In genomic region chr3R:22468829-22469487, dm6 we compare ENCODE assay signal across 1 fruit fly cellular context.
TF ChIP-seq lines count a peak whose summit lies in the region.

No protein-coding gene starts in this region.

TF ChIP-seq in whole organism, embryonic, 481 proteins besides CTCF, POLR2A, EP300 and RAD21 (continued from another document and continues in another):
- peak; percentile 72 for TF ChIP-seq Asciz (GFP tag; optimal IDR thresholded peaks at IDR 0.05; lab: Kevin White, UChicago)
- TF ChIP-seq CG10543 (GFP tag; optimal IDR thresholded peaks at IDR 0.05; lab: Kevin White, UChicago) = peak; percentile 86
- peak; percentile 72 for TF ChIP-seq CG8281 (tag; optimal IDR thresholded peaks at IDR 0.05; lab: Kevin White, UChicago)
- TF ChIP-seq CG8478 (optimal IDR thresholded peaks at IDR 0.05; lab: Kevin White, UChicago) = peak; percentile 67
- TF ChIP-seq CG6272 (GFP tag; IDR thresholded peaks at IDR 0.05; lab: Robert Waterston, UW) = peak; percentile 74
- TF ChIP-seq cg (GFP tag; optimal IDR thresholded peaks at IDR 0.05; lab: Kevin White, UChicago) = peak; percentile 73
- TF ChIP-seq danr (GFP tag; IDR thresholded peaks at IDR 0.05; lab: Robert Waterston, UW) = peak; percentile 61; the same call in 1 of the 2 replicates
- peak; percentile 89 for TF ChIP-seq CG10147 (GFP tag; optimal IDR thresholded peaks at IDR 0.05; lab: Kevin White, UChicago)
- peak; percentile 73 for TF ChIP-seq ERR (GFP tag; optimal IDR thresholded peaks at IDR 0.05; lab: Kevin White, UChicago)
- peak; percentile 86 for TF ChIP-seq zfh2 (GFP tag; optimal IDR thresholded peaks at IDR 0.05; lab: Kevin White, UChicago)
- TF ChIP-seq CoRest (tag; optimal IDR thresholded peaks at IDR 0.05; lab: Kevin White, UChicago) = peak; percentile 87
- peak; percentile 82 for TF ChIP-seq CrebB (tag; optimal IDR thresholded peaks at IDR 0.05; lab: Kevin White, UChicago)
- TF ChIP-seq Lim3 (GFP tag; IDR thresholded peaks at IDR 0.05; lab: Robert Waterston, UW) = peak; percentile 33; the same call in 1 of the 2 replicates
- TF ChIP-seq CG12769 (tag; optimal IDR thresholded peaks at IDR 0.05; lab: Kevin White, UChicago) = no peak
- peak; percentile 56 for TF ChIP-seq CG4707 (GFP tag; optimal IDR thresholded peaks at IDR 0.05; lab: Kevin White, UChicago)
- TF ChIP-seq CG10274 (GFP tag; optimal IDR thresholded peaks at IDR 0.05; lab: Kevin White, UChicago) = peak; percentile 98
- peak; percentile 78 for TF ChIP-seq cas (GFP tag; IDR thresholded peaks at IDR 0.05; lab: Robert Waterston, UW)
- 0 out of 3 replicates have a peak, but pooled peaks have one; percentile 29 for TF ChIP-seq C15 (GFP tag; IDR thresholded peaks at IDR 0.05; lab: Robert Waterston, UW)
- no peak for TF ChIP-seq nom (GFP tag; optimal IDR thresholded peaks at IDR 0.05; lab: Kevin White, UChicago)
- TF ChIP-seq lab (GFP tag; optimal IDR thresholded peaks at IDR 0.05; lab: Kevin White, UChicago) = peak; percentile 96
- TF ChIP-seq CG31224 (GFP tag; IDR thresholded peaks at IDR 0.05; lab: Robert Waterston, UW) = peak; percentile 80
- TF ChIP-seq Rx (GFP tag; IDR thresholded peaks at IDR 0.05; lab: Robert Waterston, UW) = peak; percentile 67
- no peak for TF ChIP-seq Sin3A (optimal IDR thresholded peaks at IDR 0.05; lab: Kevin White, UChicago)
- peak; percentile 88 for TF ChIP-seq Sox102F (GFP tag; optimal IDR thresholded peaks at IDR 0.05; lab: Kevin White, UChicago)
- TF ChIP-seq ash1 (GFP tag; optimal IDR thresholded peaks at IDR 0.05; lab: Kevin White, UChicago) = peak; percentile 50
- peak; percentile 71 for TF ChIP-seq CG5245 (GFP tag; optimal IDR thresholded peaks at IDR 0.05; lab: Kevin White, UChicago)
- peak; percentile 39 for TF ChIP-seq CG2116 (GFP tag; optimal IDR thresholded peaks at IDR 0.05; lab: Kevin White, UChicago)
- peak; percentile 37; the same call in 1 of the 3 replicates for TF ChIP-seq otp (GFP tag; IDR thresholded peaks at IDR 0.05; lab: Robert Waterston, UW)
- TF ChIP-seq CG6254 (GFP tag; optimal IDR thresholded peaks at IDR 0.05; lab: Kevin White, UChicago) = peak; percentile 42
- TF ChIP-seq eyg (GFP tag; optimal IDR thresholded peaks at IDR 0.05; lab: Kevin White, UChicago) = peak; percentile 88
- no peak for TF ChIP-seq CG33213 (GFP tag; optimal IDR thresholded peaks at IDR 0.05; lab: Kevin White, UChicago)
- TF ChIP-seq CG13287 (GFP tag; IDR thresholded peaks at IDR 0.05; lab: Robert Waterston, UW; ENCODE audit: partially characterized antibody) = no peak
- TF ChIP-seq bigmax (GFP tag; optimal IDR thresholded peaks at IDR 0.05; lab: Kevin White, UChicago) = peak; percentile 34
- TF ChIP-seq hb (GFP tag; IDR thresholded peaks at IDR 0.05; lab: Robert Waterston, UW; ENCODE audit: partially characterized antibody) = no peak
- peak; percentile 79 for TF ChIP-seq peb (GFP tag; IDR thresholded peaks at IDR 0.05; lab: Robert Waterston, UW)
- TF ChIP-seq Doc2 (GFP tag; IDR thresholded peaks at IDR 0.05; lab: Robert Waterston, UW) = 0 out of 2 replicates have a peak, but pooled peaks have one; percentile 39
- no peak for TF ChIP-seq stwl (tag; optimal IDR thresholded peaks at IDR 0.05; lab: Kevin White, UChicago)
- TF ChIP-seq CG11504 (tag; optimal IDR thresholded peaks at IDR 0.05; lab: Kevin White, UChicago) = peak; percentile 91
- TF ChIP-seq CG8290 (GFP tag; optimal IDR thresholded peaks at IDR 0.05; lab: Kevin White, UChicago) = no peak
- TF ChIP-seq CG8290 (tag; optimal IDR thresholded peaks at IDR 0.05; lab: Kevin White, UChicago) = no peak
- peak; percentile 70 for TF ChIP-seq Deaf1 (tag; optimal IDR thresholded peaks at IDR 0.05; lab: Kevin White, UChicago)
- no peak for TF ChIP-seq pan (optimal IDR thresholded peaks at IDR 0.05; lab: Kevin White, UChicago)
- peak in 1 of 2 experiments; percentile 83 for TF ChIP-seq pan (GFP tag; optimal IDR thresholded peaks at IDR 0.05 in 1 of 2, IDR thresholded peaks at IDR 0.05 in 1 of 2)
- TF ChIP-seq HLH3B (GFP tag; IDR thresholded peaks at IDR 0.05; lab: Robert Waterston, UW) = peak; percentile 87
- TF ChIP-seq Sry-β (GFP tag; optimal IDR thresholded peaks at IDR 0.05; lab: Kevin White, UChicago) = no peak
- peak; percentile 87 for TF ChIP-seq ci (GFP tag; IDR thresholded peaks at IDR 0.05; lab: Robert Waterston, UW)
- peak; percentile 31; the same call in 1 of the 2 replicates for TF ChIP-seq CG17612 (GFP tag; IDR thresholded peaks at IDR 0.05; lab: Robert Waterston, UW)
- TF ChIP-seq CG18476 (GFP tag; optimal IDR thresholded peaks at IDR 0.05; lab: Kevin White, UChicago) = peak; percentile 81
- peak; percentile 81 for TF ChIP-seq Optix (GFP tag; IDR thresholded peaks at IDR 0.05; lab: Robert Waterston, UW)
- peak; percentile 94 for TF ChIP-seq CG2678 (tag; optimal IDR thresholded peaks at IDR 0.05; lab: Kevin White, UChicago)
- TF ChIP-seq ken (GFP tag; IDR thresholded peaks at IDR 0.05; lab: Robert Waterston, UW) = peak; percentile 72
- TF ChIP-seq corto (GFP tag; optimal IDR thresholded peaks at IDR 0.05; lab: Kevin White, UChicago) = no peak
- TF ChIP-seq NfI (GFP tag; optimal IDR thresholded peaks at IDR 0.05; lab: Kevin White, UChicago) = peak; percentile 87
- peak; percentile 39 for TF ChIP-seq Sry-δ (GFP tag; optimal IDR thresholded peaks at IDR 0.05; lab: Kevin White, UChicago)
- TF ChIP-seq CG14965 (GFP tag; optimal IDR thresholded peaks at IDR 0.05; lab: Kevin White, UChicago; ENCODE audit: borderline replicate concordance) = peak; percentile 25
- peak; percentile 86 for TF ChIP-seq CG9817 (tag; optimal IDR thresholded peaks at IDR 0.05; lab: Kevin White, UChicago)
- peak; percentile 83 for TF ChIP-seq Hsf (GFP tag; optimal IDR thresholded peaks at IDR 0.05; lab: Kevin White, UChicago)
- TF ChIP-seq CG7928 (GFP tag; optimal IDR thresholded peaks at IDR 0.05; lab: Kevin White, UChicago) = peak; percentile 41
- TF ChIP-seq CG15011 (GFP tag; optimal IDR thresholded peaks at IDR 0.05; lab: Kevin White, UChicago) = peak; percentile 81
- peak; percentile 41 for TF ChIP-seq CG17802 (tag; optimal IDR thresholded peaks at IDR 0.05; lab: Kevin White, UChicago)
- peak; percentile 49 for TF ChIP-seq CG12236 (GFP tag; optimal IDR thresholded peaks at IDR 0.05; lab: Kevin White, UChicago)
- TF ChIP-seq CG15601 (tag; optimal IDR thresholded peaks at IDR 0.05; lab: Kevin White, UChicago) = no peak
- TF ChIP-seq Mad (GFP tag; optimal IDR thresholded peaks at IDR 0.05; lab: Kevin White, UChicago) = peak; percentile 61
- peak; percentile 68 for TF ChIP-seq CG18011 (GFP tag; optimal IDR thresholded peaks at IDR 0.05; lab: Kevin White, UChicago)
- peak; percentile 57 for TF ChIP-seq disco-r (GFP tag; optimal IDR thresholded peaks at IDR 0.05; lab: Kevin White, UChicago)
- TF ChIP-seq CG16815 (GFP tag; optimal IDR thresholded peaks at IDR 0.05; lab: Kevin White, UChicago) = peak; percentile 50
- TF ChIP-seq aop (GFP tag; IDR thresholded peaks at IDR 0.05; lab: Robert Waterston, UW) = peak; percentile 69; the same call in 1 of the 2 replicates
- TF ChIP-seq Ets65A (GFP tag; lab: Kevin White, UChicago) = peak; percentile 97
- TF ChIP-seq slou (GFP tag; optimal IDR thresholded peaks at IDR 0.05; lab: Kevin White, UChicago) = peak; percentile 87
- TF ChIP-seq CG13424 (tag; optimal IDR thresholded peaks at IDR 0.05; lab: Kevin White, UChicago) = peak; percentile 90
- peak; percentile 57 for TF ChIP-seq CG11085 (GFP tag; IDR thresholded peaks at IDR 0.05; lab: Robert Waterston, UW)
- TF ChIP-seq CG12942 (GFP tag; optimal IDR thresholded peaks at IDR 0.05; lab: Kevin White, UChicago) = peak; percentile 77
- TF ChIP-seq CG13123 (GFP tag; optimal IDR thresholded peaks at IDR 0.05; lab: Kevin White, UChicago) = peak; percentile 44
- TF ChIP-seq CG34422 (GFP tag; IDR thresholded peaks at IDR 0.05; lab: Robert Waterston, UW) = peak; percentile 79; the same call in 1 of the 3 replicates
- peak; percentile 85 for TF ChIP-seq CG10209 (GFP tag; optimal IDR thresholded peaks at IDR 0.05; lab: Kevin White, UChicago)
- peak; percentile 66 for TF ChIP-seq D19B (GFP tag; optimal IDR thresholded peaks at IDR 0.05; lab: Kevin White, UChicago)
- no peak for TF ChIP-seq Tbp (GFP tag; optimal IDR thresholded peaks at IDR 0.05; lab: Kevin White, UChicago)
- TF ChIP-seq BEAF-32 (GFP tag; optimal IDR thresholded peaks at IDR 0.05; lab: Kevin White, UChicago) = no peak
- TF ChIP-seq Antp (GFP tag; optimal IDR thresholded peaks at IDR 0.05; lab: Kevin White, UChicago) = peak; percentile 92
- TF ChIP-seq unc-4 (GFP tag; IDR thresholded peaks at IDR 0.05; lab: Robert Waterston, UW; ENCODE audit: partially characterized antibody) = no peak
- peak; percentile 57 for TF ChIP-seq E2f2 (GFP tag; IDR thresholded peaks at IDR 0.05; lab: Robert Waterston, UW)
- TF ChIP-seq lola (GFP tag; optimal IDR thresholded peaks at IDR 0.05; lab: Kevin White, UChicago) = no peak
- peak; percentile 72 for TF ChIP-seq CG17829 (tag; optimal IDR thresholded peaks at IDR 0.05; lab: Kevin White, UChicago)
- TF ChIP-seq CG12155 (GFP tag; optimal IDR thresholded peaks at IDR 0.05; lab: Kevin White, UChicago) = peak; percentile 79
- peak; percentile 70; the same call in 2 of the 3 replicates for TF ChIP-seq CG11093 (GFP tag; IDR thresholded peaks at IDR 0.05; lab: Robert Waterston, UW)
- TF ChIP-seq CG7745 (tag; optimal IDR thresholded peaks at IDR 0.05; lab: Kevin White, UChicago) = no peak
- TF ChIP-seq gfzf (GFP tag; optimal IDR thresholded peaks at IDR 0.05; lab: Kevin White, UChicago) = no peak
- peak; percentile 34; the same call in 1 of the 2 replicates for TF ChIP-seq Adf1 (GFP tag; IDR thresholded peaks at IDR 0.05; lab: Robert Waterston, UW)
- TF ChIP-seq CG14667 (GFP tag; IDR thresholded peaks at IDR 0.05; lab: Robert Waterston, UW) = peak; percentile 82
- TF ChIP-seq seq (GFP tag; IDR thresholded peaks at IDR 0.05; lab: Robert Waterston, UW) = peak; percentile 84
- peak; percentile 78 for TF ChIP-seq CG7372 (GFP tag; IDR thresholded peaks at IDR 0.05; lab: Robert Waterston, UW)
- peak; percentile 71 for TF ChIP-seq Bdp1 (GFP tag; optimal IDR thresholded peaks at IDR 0.05; lab: Kevin White, UChicago)
- peak; percentile 90 for TF ChIP-seq ind (GFP tag; optimal IDR thresholded peaks at IDR 0.05; lab: Kevin White, UChicago)
- peak; percentile 62 for TF ChIP-seq Ravus (GFP tag; IDR thresholded peaks at IDR 0.05; lab: Robert Waterston, UW)
- TF ChIP-seq sob (GFP tag; IDR thresholded peaks at IDR 0.05; lab: Robert Waterston, UW) = peak; percentile 90
- TF ChIP-seq mam (GFP tag; optimal IDR thresholded peaks at IDR 0.05; lab: Kevin White, UChicago) = peak; percentile 93
- no peak for TF ChIP-seq cad (GFP tag; optimal IDR thresholded peaks at IDR 0.05; lab: Kevin White, UChicago)
- TF ChIP-seq wdn (GFP tag; IDR thresholded peaks at IDR 0.05; lab: Robert Waterston, UW) = peak; percentile 61; the same call in 1 of the 2 replicates
- peak; percentile 66 for TF ChIP-seq klu (GFP tag; IDR thresholded peaks at IDR 0.05; lab: Robert Waterston, UW)
- TF ChIP-seq CG17912 (GFP tag; optimal IDR thresholded peaks at IDR 0.05; lab: Kevin White, UChicago) = no peak
- peak; percentile 87 for TF ChIP-seq CG17359 (tag; optimal IDR thresholded peaks at IDR 0.05; lab: Kevin White, UChicago)
- peak; percentile 89 for TF ChIP-seq PHDP (tag; optimal IDR thresholded peaks at IDR 0.05; lab: Kevin White, UChicago)
- peak; percentile 72 for TF ChIP-seq repo (GFP tag; optimal IDR thresholded peaks at IDR 0.05; lab: Kevin White, UChicago)
- TF ChIP-seq CG4328 (GFP tag; optimal IDR thresholded peaks at IDR 0.05; lab: Kevin White, UChicago) = peak; percentile 65
- peak; percentile 82 for TF ChIP-seq phol (tag; optimal IDR thresholded peaks at IDR 0.05; lab: Kevin White, UChicago)
- TF ChIP-seq HmgD (GFP tag; optimal IDR thresholded peaks at IDR 0.05; lab: Kevin White, UChicago) = peak; percentile 42
- peak; percentile 75 for TF ChIP-seq CG1602 (GFP tag; optimal IDR thresholded peaks at IDR 0.05; lab: Kevin White, UChicago)
- peak; percentile 87 for TF ChIP-seq CG7786 (GFP tag; optimal IDR thresholded peaks at IDR 0.05; lab: Kevin White, UChicago)
- TF ChIP-seq CG15479 (GFP tag; optimal IDR thresholded peaks at IDR 0.05; lab: Kevin White, UChicago) = no peak
- TF ChIP-seq bowl (GFP tag; IDR thresholded peaks at IDR 0.05; lab: Robert Waterston, UW) = peak; percentile 45; the same call in 1 of the 2 replicates
- TF ChIP-seq mld (GFP tag; IDR thresholded peaks at IDR 0.05; lab: Robert Waterston, UW; ENCODE audit: partially characterized antibody) = no peak
- peak; percentile 91 for TF ChIP-seq org-1 (GFP tag; optimal IDR thresholded peaks at IDR 0.05; lab: Kevin White, UChicago)
- no peak for TF ChIP-seq CG8359 (GFP tag; optimal IDR thresholded peaks at IDR 0.05; lab: Kevin White, UChicago; ENCODE audit: borderline replicate concordance)
- no peak for TF ChIP-seq Scr (GFP tag; IDR thresholded peaks at IDR 0.05; lab: Robert Waterston, UW; ENCODE audit: partially characterized antibody)
- peak; percentile 87 for TF ChIP-seq bab2 (GFP tag; optimal IDR thresholded peaks at IDR 0.05; lab: Kevin White, UChicago)
- TF ChIP-seq CG6683 (GFP tag; optimal IDR thresholded peaks at IDR 0.05; lab: Kevin White, UChicago) = peak; percentile 81
- no peak for TF ChIP-seq vnd (GFP tag; IDR thresholded peaks at IDR 0.05; lab: Robert Waterston, UW; ENCODE audit: partially characterized antibody)
- peak; percentile 62 for TF ChIP-seq CG2889 (GFP tag; IDR thresholded peaks at IDR 0.05; lab: Robert Waterston, UW)
- TF ChIP-seq Dek (tag; optimal IDR thresholded peaks at IDR 0.05; lab: Kevin White, UChicago) = peak; percentile 85
- no peak for TF ChIP-seq CG8765 (GFP tag; IDR thresholded peaks at IDR 0.05; lab: Robert Waterston, UW)
- TF ChIP-seq CG1529 (GFP tag; optimal IDR thresholded peaks at IDR 0.05; lab: Kevin White, UChicago) = peak; percentile 42
- peak; percentile 69 for TF ChIP-seq Ssrp (tag; optimal IDR thresholded peaks at IDR 0.05; lab: Kevin White, UChicago)
- peak; percentile 13 for TF ChIP-seq MESR4 (GFP tag; optimal IDR thresholded peaks at IDR 0.05; lab: Kevin White, UChicago)
- TF ChIP-seq dimm (GFP tag; IDR thresholded peaks at IDR 0.05; lab: Robert Waterston, UW) = peak; percentile 74
- peak; percentile 77 for TF ChIP-seq NK7.1 (GFP tag; optimal IDR thresholded peaks at IDR 0.05; lab: Kevin White, UChicago)
- no peak for TF ChIP-seq zf30C (GFP tag; optimal IDR thresholded peaks at IDR 0.05; lab: Kevin White, UChicago)
- TF ChIP-seq Hmr (GFP tag; optimal IDR thresholded peaks at IDR 0.05; lab: Kevin White, UChicago) = peak; percentile 95
- TF ChIP-seq CG16813 (GFP tag; IDR thresholded peaks at IDR 0.05; lab: Robert Waterston, UW; ENCODE audit: partially characterized antibody) = no peak
- peak; percentile 74 for TF ChIP-seq ttk (GFP tag; IDR thresholded peaks at IDR 0.05; lab: Robert Waterston, UW)
- TF ChIP-seq CG1233 (GFP tag; optimal IDR thresholded peaks at IDR 0.05; lab: Kevin White, UChicago) = peak; percentile 82
